Worm (Caenorhabditis elegans) whole organism, L2 larva: ENCODE results near the gene rmif-2.

Experiments
- ceh-16 ChIP-seq: fragments of 150-350 bp; optimal IDR thresholded peaks from 2 replicates; lab custom pipeline; 2014; ENCODE audit warnings: missing biosample characterization, missing genetic modification characterization
- egl-27 ChIP-seq: sonication (generic microtip); optimal IDR thresholded peaks from 3 replicates; lab custom pipeline; 2017; ENCODE audit warnings: missing biosample characterization, missing genetic modification reagents, missing genetic modification characterization

DNA sequence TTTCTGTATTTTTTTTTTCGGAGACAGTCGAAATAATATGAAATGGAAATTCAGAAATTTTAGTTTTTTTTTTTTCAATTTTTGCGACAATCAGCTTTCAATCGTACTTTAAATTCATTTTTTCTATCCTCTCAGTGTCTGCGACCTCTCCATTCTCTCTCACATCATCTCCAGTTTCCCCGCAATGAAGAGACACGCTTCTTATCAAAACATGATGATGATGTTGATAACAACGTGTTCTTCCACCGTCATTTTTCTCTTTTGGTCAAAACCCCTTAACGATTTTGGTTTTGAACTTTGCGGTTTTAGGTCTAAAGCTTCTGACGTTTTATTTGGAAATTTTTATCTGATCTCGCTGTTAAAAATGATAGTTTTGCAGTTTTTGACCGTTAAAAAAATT, 26.9 kb downstream of the rmif-2 start:
- TF ChIP-seq ceh-16 (tag; lab: Kevin White, UChicago) (no peak), egl-27 (no peak)
